Fruit fly (Drosophila melanogaster): ENCODE measurements around the gene CG31010.
A peak's percentile ranks its signal among the peaks of the same experiment; 100 is the strongest.

CG31010 gene

dm6 chr3R:30689653-30690052 lies 16.3 kb downstream of the CG31010 start:
- TF ChIP-seq vri (GFP tag; optimal IDR thresholded peaks at IDR 0.05), result no peak
- peak; percentile 64 for TF ChIP-seq Smox (GFP tag; optimal IDR thresholded peaks at IDR 0.05)
- peak; percentile 85 for TF ChIP-seq Gug (GFP tag; IDR thresholded peaks at IDR 0.05)
- TF ChIP-seq topi (GFP tag; optimal IDR thresholded peaks at IDR 0.05), result peak; percentile 79
- no peak for TF ChIP-seq fd85E (GFP tag; optimal IDR thresholded peaks at IDR 0.05)
- peak; percentile 9 for TF ChIP-seq CG34406 (GFP tag; optimal IDR thresholded peaks at IDR 0.05)
- TF ChIP-seq pdm3 (GFP tag; optimal IDR thresholded peaks at IDR 0.05), result peak; percentile 9
- TF ChIP-seq CG11294 (GFP tag; IDR thresholded peaks at IDR 0.05), result peak; percentile 61; the same call in 1 of the 2 replicates
- peak; percentile 50 for TF ChIP-seq Sox14 (GFP tag; optimal IDR thresholded peaks at IDR 0.05)
- TF ChIP-seq CG6276 (GFP tag; optimal IDR thresholded peaks at IDR 0.05), result peak; percentile 51
- TF ChIP-seq Eip75B (GFP tag; optimal IDR thresholded peaks at IDR 0.05), result peak; percentile 74
- peak; percentile 32 for TF ChIP-seq CG11902 (GFP tag; optimal IDR thresholded peaks at IDR 0.05)
- TF ChIP-seq CG11762 (GFP tag; optimal IDR thresholded peaks at IDR 0.05; ENCODE audit: insufficient read depth), result peak; percentile 11
- TF ChIP-seq dac (GFP tag; optimal IDR thresholded peaks at IDR 0.05), result no peak
- peak; percentile 84 for TF ChIP-seq cyc (GFP tag; optimal IDR thresholded peaks at IDR 0.05)
- peak; percentile 80 for TF ChIP-seq Eip78C (GFP tag)
- TF ChIP-seq Sox15 (GFP tag; optimal IDR thresholded peaks at IDR 0.05), result no peak
- TF ChIP-seq CG4318 (GFP tag; optimal IDR thresholded peaks at IDR 0.05), result no peak
- peak; percentile 57; the same call in 2 of the 3 replicates for TF ChIP-seq CG8119 (GFP tag; IDR thresholded peaks at IDR 0.05)
- TF ChIP-seq Lpt (GFP tag; optimal IDR thresholded peaks at IDR 0.05), result peak; percentile 39
- no peak for TF ChIP-seq Hr38 (GFP tag; optimal IDR thresholded peaks at IDR 0.05)
- no peak for TF ChIP-seq CG9139 (GFP tag; optimal IDR thresholded peaks at IDR 0.05)
- TF ChIP-seq CG10631 (GFP tag; optimal IDR thresholded peaks at IDR 0.05), result peak; percentile 63
- TF ChIP-seq Hr39 (GFP tag; optimal IDR thresholded peaks at IDR 0.05), result peak; percentile 61
- no peak for TF ChIP-seq dsx (GFP tag; optimal IDR thresholded peaks at IDR 0.05; ENCODE audit: poor library complexity, severe bottlenecking)
- peak; percentile 92 for TF ChIP-seq Met (GFP tag; optimal IDR thresholded peaks at IDR 0.05)
- TF ChIP-seq esn (GFP tag; optimal IDR thresholded peaks at IDR 0.05), result peak; percentile 77
- peak; percentile 49 for TF ChIP-seq Eip93F (GFP tag; optimal IDR thresholded peaks at IDR 0.05)
- peak; percentile 83 for TF ChIP-seq svp (GFP tag)
- peak; percentile 74 for TF ChIP-seq lz (GFP tag; optimal IDR thresholded peaks at IDR 0.05)
- TF ChIP-seq Ets96B (tag; optimal IDR thresholded peaks at IDR 0.05), result no peak
- TF ChIP-seq fd59A (GFP tag; optimal IDR thresholded peaks at IDR 0.05), result no peak
- peak; percentile 46 for TF ChIP-seq CG6854 (GFP tag; optimal IDR thresholded peaks at IDR 0.05)
- peak; percentile 75 for TF ChIP-seq CG3919 (GFP tag; optimal IDR thresholded peaks at IDR 0.05)
- TF ChIP-seq spab (GFP tag; optimal IDR thresholded peaks at IDR 0.05), result no peak
- TF ChIP-seq Hr4 (GFP tag; optimal IDR thresholded peaks at IDR 0.05), result no peak
- no peak for TF ChIP-seq fkh (GFP tag; optimal IDR thresholded peaks at IDR 0.05)
- TF ChIP-seq OdsH (GFP tag; optimal IDR thresholded peaks at IDR 0.05), result peak; percentile 42
- peak; percentile 56 for TF ChIP-seq Ets21C (GFP tag; optimal IDR thresholded peaks at IDR 0.05)
- TF ChIP-seq CG7368 (GFP tag; optimal IDR thresholded peaks at IDR 0.05), result peak; percentile 15
- TF ChIP-seq CG6792 (GFP tag; optimal IDR thresholded peaks at IDR 0.05), result peak; percentile 57
- TF ChIP-seq Blimp-1 (GFP tag; optimal IDR thresholded peaks at IDR 0.05), result peak; percentile 47
- TF ChIP-seq CG6808 (GFP tag; optimal IDR thresholded peaks at IDR 0.05), result peak; percentile 16
- peak; percentile 22 for TF ChIP-seq acj6 (GFP tag; optimal IDR thresholded peaks at IDR 0.05)
- TF ChIP-seq CG8319 (GFP tag; optimal IDR thresholded peaks at IDR 0.05), result peak; percentile 20
- TF ChIP-seq Sox102F (GFP tag; optimal IDR thresholded peaks at IDR 0.05), result peak; percentile 60
- peak in 1 of 2 experiments; percentile 21 for TF ChIP-seq salr (GFP tag; optimal IDR thresholded peaks at IDR 0.05)
- TF ChIP-seq CG8632 (GFP tag; optimal IDR thresholded peaks at IDR 0.05), result peak; percentile 6
- TF ChIP-seq CG31627 (GFP tag; optimal IDR thresholded peaks at IDR 0.05), result peak; percentile 68
- TF ChIP-seq CG6163 (GFP tag; IDR thresholded peaks at IDR 0.05), result peak; percentile 90
- TF ChIP-seq CG16779 (tag; optimal IDR thresholded peaks at IDR 0.05), result no peak
- TF ChIP-seq CG10669 (GFP tag; optimal IDR thresholded peaks at IDR 0.05), result peak; percentile 29
- TF ChIP-seq achi (GFP tag; optimal IDR thresholded peaks at IDR 0.05), result peak; percentile 71

Measured in whole organism, prepupa.